Worm (Caenorhabditis elegans) whole organism, early embryonic: ENCODE data around the gene aakg-1.

Source experiments
- ama-1 ChIP-seq: fragments of 150-350 bp; optimal IDR thresholded peaks from 2 replicates; lab custom pipeline; 2014
- ceh-36 ChIP-seq: sonication (generic microtip); optimal IDR thresholded peaks from 2 replicates; lab custom pipeline; 2016; ENCODE audit warnings: missing genetic modification characterization, inconsistent platforms, missing compliant biosample characterization
- flt-1 ChIP-seq: fragments of 200-800 bp; sonication (Bioruptor generic); IDR thresholded peaks from 2 replicates; pipeline ENCODE4 v1.3.6; 2022; ENCODE audit warnings: missing genetic modification characterization, missing compliant biosample characterization
- hmg-4 ChIP-seq: fragments of 200-800 bp; sonication (Bioruptor generic); optimal IDR thresholded peaks from 2 replicates; lab custom pipeline; 2018; ENCODE audit warnings: mild to moderate bottlenecking, missing genetic modification characterization, missing compliant biosample characterization
- tbx-11 ChIP-seq: fragments of 200-800 bp; sonication (Bioruptor generic); IDR thresholded peaks from 2 replicates; pipeline ENCODE4 v1.3.6; 2022; ENCODE audit warnings: missing genetic modification characterization, missing compliant biosample characterization

ce11 chrIII:12491984-12492383 lies 83.2 kb downstream of the aakg-1 start, which contains the start of gene Y49E10.25:
- TF ChIP-seq ceh-36 (tag; lab: Kevin White, UChicago), result no peak
- no peak for TF ChIP-seq tbx-11 (GFP tag; lab: Robert Waterston, UW)
- no peak for TF ChIP-seq hmg-4 (GFP tag; lab: Kevin White, UChicago)
- TF ChIP-seq ama-1 (lab: Kevin White, UChicago), result no peak
- no peak for TF ChIP-seq flt-1 (GFP tag; lab: Robert Waterston, UW)
